Worm (Caenorhabditis elegans): Measurements from ENCODE around the gene ccf-1.

ccf-1 gene

ce11 chrIII:11946062-11946749 is 26.2 kb upstream of the ccf-1 start (continued):
- TF ChIP-seq pag-3 (tag; optimal IDR thresholded peaks at IDR 0.05; ENCODE audit: borderline replicate concordance, insufficient read depth) (no peak), lin-14 (GFP tag; optimal IDR thresholded peaks at IDR 0.05) (peak; percentile 93), nhr-77 (tag; optimal IDR thresholded peaks at IDR 0.05) (peak; percentile 41), elt-2 (tag; optimal IDR thresholded peaks at IDR 0.05) (peak; percentile 90), hlh-4 (tag; optimal IDR thresholded peaks at IDR 0.05) (peak; percentile 98), fkh-10 (GFP tag; optimal IDR thresholded peaks at IDR 0.05) (peak; percentile 40), snpc-4 (tag; optimal IDR thresholded peaks at IDR 0.05) (peak; percentile 81), nhr-237 (tag; optimal IDR thresholded peaks at IDR 0.05) (peak; percentile 3), blmp-1 (tag; optimal IDR thresholded peaks at IDR 0.05) (peak; percentile 60), nhr-19 (GFP tag; conservative IDR thresholded peaks at IDR 0.05) (peak; percentile 95), lin-35 (GFP tag; optimal IDR thresholded peaks at IDR 0.05) (peak; percentile 71 to 77), sup-37 (GFP tag; optimal IDR thresholded peaks at IDR 0.05) (peak; percentile 93), mep-1 (tag; optimal IDR thresholded peaks at IDR 0.05) (peak; percentile 88), fos-1 (tag; optimal IDR thresholded peaks at IDR 0.05) (peak; percentile 66), vab-15 (tag; optimal IDR thresholded peaks at IDR 0.05) (peak; percentile 91), sptf-1 (tag; optimal IDR thresholded peaks at IDR 0.05) (no peak)

- TF ChIP-seq zag-1 (tag; optimal IDR thresholded peaks at IDR 0.05) (no peak), C04F5.9 (tag; optimal IDR thresholded peaks at IDR 0.05) (peak; percentile 30), ztf-11 (tag; optimal IDR thresholded peaks at IDR 0.05) (no peak), nhr-47 (tag; optimal IDR thresholded peaks at IDR 0.05) (peak; percentile 54), tlp-1 (tag; optimal IDR thresholded peaks at IDR 0.05) (no peak), lin-15B (tag; optimal IDR thresholded peaks at IDR 0.05) (no peak), jun-1 (tag; optimal IDR thresholded peaks at IDR 0.05) (no peak), mdl-1 (tag; optimal IDR thresholded peaks at IDR 0.05) (peak in 1 of 2 experiments; percentile 2), elt-3 (tag; optimal IDR thresholded peaks at IDR 0.05) (no peak), lin-39 (tag; optimal IDR thresholded peaks at IDR 0.05) (peak; percentile 40), ceh-63 (GFP tag; optimal IDR thresholded peaks at IDR 0.05) (no peak), C34B4.2 (tag; optimal IDR thresholded peaks at IDR 0.05) (no peak), nhr-85 (tag) (no peak), lin-14 (GFP tag; optimal IDR thresholded peaks at IDR 0.05) (peak; percentile 85), swsn-7 (tag; optimal IDR thresholded peaks at IDR 0.05) (peak; percentile 46), hpl-2 (GFP tag; optimal IDR thresholded peaks at IDR 0.05) (no peak), snu-23 (GFP tag; optimal IDR thresholded peaks at IDR 0.05) (peak; percentile 64), mab-9 (GFP tag; IDR thresholded peaks at IDR 0.05) (no peak), ceh-82 (tag; optimal IDR thresholded peaks at IDR 0.05) (no peak), mef-2 (tag; optimal IDR thresholded peaks at IDR 0.05) (peak; percentile 38), unc-98 (GFP tag; IDR thresholded peaks at IDR 0.05) (peak; percentile 69), xbp-1 (tag; optimal IDR thresholded peaks at IDR 0.05) (peak; percentile 11), ceh-8 (GFP tag; optimal IDR thresholded peaks at IDR 0.05) (no peak), rnt-1 (tag; optimal IDR thresholded peaks at IDR 0.05) (peak; percentile 87), fkh-4 (tag; optimal IDR thresholded peaks at IDR 0.05; ENCODE audit: borderline replicate concordance) (no peak), lsy-2 (tag; optimal IDR thresholded peaks at IDR 0.05) (peak; percentile 25 to 58), hlh-17 (GFP tag; optimal IDR thresholded peaks at IDR 0.05; ENCODE audit: borderline replicate concordance) (no peak), egl-13 (tag; optimal IDR thresholded peaks at IDR 0.05) (no peak), unc-86 (tag; optimal IDR thresholded peaks at IDR 0.05) (no peak), dsc-1 (tag; optimal IDR thresholded peaks at IDR 0.05) (peak; percentile 10), efl-1 (optimal IDR thresholded peaks at IDR 0.05) (peak; percentile 19 to 27), efl-1 (GFP tag; optimal IDR thresholded peaks at IDR 0.05 in 1 of 2) (peak; percentile 26 to 90), skn-1 (tag; optimal IDR thresholded peaks at IDR 0.05) (peak; percentile 19), mep-1 (tag; optimal IDR thresholded peaks at IDR 0.05) (no peak), fkh-10 (GFP tag; optimal IDR thresholded peaks at IDR 0.05) (no peak), unc-130 (tag; optimal IDR thresholded peaks at IDR 0.05) (no peak), F16B12.6 (tag; optimal IDR thresholded peaks at IDR 0.05) (no peak), nhr-71 (tag; optimal IDR thresholded peaks at IDR 0.05) (peak; percentile 88), nhr-19 (GFP tag; conservative IDR thresholded peaks at IDR 0.05) (peak; percentile 64)
Measured at ce11 chrIII:11942664-11943063, 22.6 kb upstream of the ccf-1 start.

Data from whole organism, L1 larva.